Worm (Caenorhabditis elegans) whole organism, L4 larva: ENCODE results near the gene tsr-2.

Experiments used
- F10B5.3 ChIP-seq: sonication (generic microtip); optimal IDR thresholded peaks from 2 replicates; lab custom pipeline; 2016; ENCODE audit warnings: mild to moderate bottlenecking, missing genetic modification characterization, missing compliant biosample characterization
- F26F4.8 ChIP-seq: fragments of 200-800 bp; sonication (Bioruptor generic); conservative IDR thresholded peaks from 2 replicates; pipeline ENCODE4 v1.3.6; 2022; ENCODE audit warnings: missing genetic modification characterization, missing compliant biosample characterization
- F37D6.2 ChIP-seq: sonication (generic microtip); optimal IDR thresholded peaks from 2 replicates; lab custom pipeline; 2016; ENCODE audit warnings: mild to moderate bottlenecking, missing genetic modification characterization, missing compliant biosample characterization
- R02D3.7 ChIP-seq: fragments of 150-350 bp; sonication (generic microtip); optimal IDR thresholded peaks from 3 replicates; lab custom pipeline; 2014; ENCODE audit warnings: missing biosample characterization, missing genetic modification characterization
- T20F7.1 ChIP-seq: fragments of 200-800 bp; sonication (Bioruptor generic); optimal IDR thresholded peaks from 2 replicates; lab custom pipeline; 2018; ENCODE audit warnings: mild to moderate bottlenecking, missing genetic modification characterization, missing compliant biosample characterization
- Y105C5A.15 ChIP-seq: fragments of 200-800 bp; sonication (Bioruptor generic); IDR thresholded peaks from 2 replicates; pipeline ENCODE4 v1.3.6; 2022; ENCODE audit warnings: missing genetic modification characterization, missing compliant biosample characterization
- ZK546.5 ChIP-seq, 2 experiments: sonication (generic microtip); optimal IDR thresholded peaks; 2 replicates each; lab custom pipeline; 2017; ENCODE audit warnings: missing biosample characterization in 2 of 2, missing genetic modification characterization in 2 of 2
- aha-1 ChIP-seq: fragments of 150-350 bp; peaks from one replicate; lab custom pipeline; 2014; ENCODE audit warnings: missing biosample characterization, missing genetic modification characterization
- aly-2 ChIP-seq: sonication (generic microtip); optimal IDR thresholded peaks from 2 replicates; lab custom pipeline; 2018; ENCODE audit warnings: missing biosample characterization, missing genetic modification characterization
- arid-1 ChIP-seq: fragments of 200-800 bp; sonication (Bioruptor generic); conservative IDR thresholded peaks from 2 replicates; pipeline ENCODE4 v1.3.6; 2022; ENCODE audit warnings: missing genetic modification reagents, missing genetic modification characterization, missing compliant biosample characterization
- attf-4 ChIP-seq: sonication (generic microtip); optimal IDR thresholded peaks from 3 replicates; lab custom pipeline; 2017; ENCODE audit warnings: missing biosample characterization, missing genetic modification characterization
- ceh-20 ChIP-seq: fragments of 200-800 bp; sonication (Bioruptor generic); IDR thresholded peaks from 2 replicates; pipeline ENCODE4 v1.3.6; 2022; ENCODE audit warnings: missing genetic modification reagents, missing genetic modification characterization, missing compliant biosample characterization
- ceh-28 ChIP-seq: fragments of 150-350 bp; optimal IDR thresholded peaks from 2 replicates; lab custom pipeline; 2014; ENCODE audit warnings: missing biosample characterization, missing genetic modification reagents, missing genetic modification characterization
- ceh-32 ChIP-seq: sonication (generic microtip); optimal IDR thresholded peaks from 2 replicates; lab custom pipeline; 2016; ENCODE audit warnings: mild to moderate bottlenecking, missing genetic modification characterization, missing compliant biosample characterization; ENCODE audit not compliant: poor library complexity
- ceh-62 ChIP-seq: sonication (generic microtip); optimal IDR thresholded peaks from 2 replicates; lab custom pipeline; 2017; ENCODE audit warnings: missing biosample characterization, missing genetic modification characterization
- ceh-82 ChIP-seq: sonication (generic microtip); optimal IDR thresholded peaks from 2 replicates; lab custom pipeline; 2017; ENCODE audit warnings: missing biosample characterization, missing genetic modification characterization
- ces-1 ChIP-seq: fragments of 150-350 bp; sonication (generic microtip); optimal IDR thresholded peaks from 4 replicates; lab custom pipeline; 2014; ENCODE audit warnings: missing biosample characterization, missing genetic modification reagents, missing genetic modification characterization
- daf-12 ChIP-seq: fragments of 150-350 bp; optimal IDR thresholded peaks from 2 replicates; lab custom pipeline; 2014; ENCODE audit warnings: missing biosample characterization, missing genetic modification reagents, missing genetic modification characterization
- daf-16 ChIP-seq, 3 experiments: sonication (generic microtip); optimal IDR thresholded peaks; 2 replicates each; lab custom pipeline; 2016 to 2017; ENCODE audit warnings: missing genetic modification characterization in 3 of 3, missing genetic modification reagents in 3 of 3, mild to moderate bottlenecking in 2 of 3, missing compliant biosample characterization in 2 of 3, missing biosample characterization in 1 of 3, moderate library complexity in 1 of 3
- daf-8 ChIP-seq: fragments of 200-800 bp; sonication (Bioruptor generic); IDR thresholded peaks from 2 replicates; pipeline ENCODE4 v1.3.6; 2022; ENCODE audit warnings: missing genetic modification characterization, missing compliant biosample characterization
- duxl-1 ChIP-seq: sonication (generic microtip); optimal IDR thresholded peaks from 2 replicates; lab custom pipeline; 2016; ENCODE audit warnings: mild to moderate bottlenecking, missing genetic modification characterization, moderate library complexity, missing compliant biosample characterization; ENCODE audit not compliant: poor library complexity
- dve-1 ChIP-seq: sonication (generic microtip); optimal IDR thresholded peaks from 2 replicates; lab custom pipeline; 2017; ENCODE audit warnings: antibody characterized with exemption, mild to moderate bottlenecking, missing genetic modification characterization, missing compliant biosample characterization; ENCODE audit not compliant: insufficient read depth
- egl-27 ChIP-seq: sonication (generic microtip); optimal IDR thresholded peaks from 3 replicates; lab custom pipeline; 2017; ENCODE audit warnings: missing biosample characterization, missing genetic modification reagents, missing genetic modification characterization
- fkh-10 ChIP-seq: fragments of 150-350 bp; optimal IDR thresholded peaks from 2 replicates; lab custom pipeline; 2014; ENCODE audit warnings: missing biosample characterization, missing genetic modification reagents, missing genetic modification characterization
- gei-8 ChIP-seq: fragments of 200-800 bp; sonication (Bioruptor generic); optimal IDR thresholded peaks from 2 replicates; lab custom pipeline; 2018; ENCODE audit warnings: mild to moderate bottlenecking, missing genetic modification characterization, missing compliant biosample characterization
- hlh-11 ChIP-seq: fragments of 200-800 bp; sonication (Bioruptor generic); optimal IDR thresholded peaks from 2 replicates; lab custom pipeline; 2018; ENCODE audit warnings: mild to moderate bottlenecking, missing genetic modification characterization, missing compliant biosample characterization
- hlh-30 ChIP-seq: sonication (generic microtip); optimal IDR thresholded peaks from 2 replicates; lab custom pipeline; 2017; ENCODE audit warnings: antibody characterized with exemption, mild to moderate bottlenecking, missing genetic modification characterization, missing compliant biosample characterization; ENCODE audit not compliant: insufficient read depth
- jun-1 ChIP-seq: fragments of 150-350 bp; optimal IDR thresholded peaks from 2 replicates; lab custom pipeline; 2014; ENCODE audit warnings: missing biosample characterization, missing genetic modification reagents, missing genetic modification characterization
- lin-1 ChIP-seq: fragments of 200-800 bp; sonication (Bioruptor generic); IDR thresholded peaks from 2 replicates; pipeline ENCODE4 v1.3.6; 2022; ENCODE audit warnings: missing genetic modification reagents, missing genetic modification characterization, missing compliant biosample characterization
- lin-13 ChIP-seq: fragments of 150-350 bp; optimal IDR thresholded peaks from 2 replicates; lab custom pipeline; 2014; ENCODE audit warnings: missing biosample characterization, missing genetic modification reagents, missing genetic modification characterization
- lin-38 ChIP-seq: fragments of 200-800 bp; sonication (Bioruptor generic); IDR thresholded peaks from 2 replicates; pipeline ENCODE4 v1.3.6; 2022; ENCODE audit warnings: missing genetic modification reagents, missing genetic modification characterization, missing compliant biosample characterization
- lin-39 ChIP-seq: fragments of 150-350 bp; optimal IDR thresholded peaks from 2 replicates; lab custom pipeline; 2014; ENCODE audit warnings: missing biosample characterization, missing genetic modification reagents, missing genetic modification characterization
- lir-3 ChIP-seq: sonication (generic microtip); optimal IDR thresholded peaks from 2 replicates; lab custom pipeline; 2016; ENCODE audit warnings: mild to moderate bottlenecking, missing genetic modification characterization, missing compliant biosample characterization
- lsy-2 ChIP-seq, 2 experiments: fragments of 150-350 bp in 1 of 2; sonication (generic microtip) in 1 of 2; optimal IDR thresholded peaks; 2 replicates each; lab custom pipeline; 2014 to 2017; ENCODE audit warnings: missing biosample characterization in 2 of 2, missing genetic modification characterization in 2 of 2
- mdl-1 ChIP-seq, 2 experiments: fragments of 150-350 bp in 1 of 2; sonication (generic microtip) in 1 of 2; optimal IDR thresholded peaks; 2 replicates each; lab custom pipeline; 2014 to 2017; ENCODE audit warnings: missing biosample characterization in 2 of 2, missing genetic modification characterization in 2 of 2
- mep-1 ChIP-seq: fragments of 150-350 bp; sonication (generic microtip); optimal IDR thresholded peaks from 3 replicates; lab custom pipeline; 2014; ENCODE audit warnings: missing biosample characterization, missing genetic modification characterization
- nhr-102 ChIP-seq: sonication (generic microtip); optimal IDR thresholded peaks from 2 replicates; lab custom pipeline; 2016; ENCODE audit warnings: mild to moderate bottlenecking, missing genetic modification characterization, moderate library complexity, missing compliant biosample characterization
- nhr-25 ChIP-seq: sonication (generic microtip); optimal IDR thresholded peaks from 2 replicates; lab custom pipeline; 2017; ENCODE audit warnings: missing genetic modification characterization, mild to moderate bottlenecking, missing compliant biosample characterization, antibody characterized with exemption, moderate library complexity, borderline replicate concordance; ENCODE audit not compliant: insufficient read depth
- nhr-28 ChIP-seq: fragments of 150-350 bp; optimal IDR thresholded peaks from 2 replicates; lab custom pipeline; 2014; ENCODE audit warnings: missing biosample characterization, missing genetic modification characterization
- nhr-6 ChIP-seq: fragments of 150-350 bp; optimal IDR thresholded peaks from 2 replicates; lab custom pipeline; 2014; ENCODE audit warnings: missing biosample characterization, missing genetic modification characterization
- pha-4 ChIP-seq, 2 experiments: fragments of 150-350 bp in 1 of 2; fragments of 200-800 bp in 1 of 2; sonication (Bioruptor generic) in 1 of 2; IDR thresholded peaks in 1 of 2; optimal IDR thresholded peaks in 1 of 2; 2 replicates each; pipeline versions ENCODE4 v1.3.6 to Lab custom; 2014 to 2022; ENCODE audit warnings: missing genetic modification characterization in 2 of 2, missing genetic modification reagents in 2 of 2, missing biosample characterization in 1 of 2, missing compliant biosample characterization in 1 of 2
- pqm-1 ChIP-seq: sonication (generic microtip); optimal IDR thresholded peaks from 2 replicates; lab custom pipeline; 2017; ENCODE audit warnings: missing biosample characterization, missing genetic modification characterization
- rbr-2 ChIP-seq: sonication (generic microtip); optimal IDR thresholded peaks from 2 replicates; lab custom pipeline; 2016; ENCODE audit warnings: missing genotype, missing genetic modification characterization, missing compliant biosample characterization
- sdz-12 ChIP-seq: fragments of 200-800 bp; sonication (Bioruptor generic); optimal IDR thresholded peaks from 2 replicates; lab custom pipeline; 2018; ENCODE audit warnings: mild to moderate bottlenecking, missing genetic modification characterization, missing compliant biosample characterization
- tra-1 ChIP-seq: fragments of 200-800 bp; sonication (Bioruptor generic); IDR thresholded peaks from 2 replicates; pipeline ENCODE4 v1.3.6; 2022; ENCODE audit warnings: missing genetic modification reagents, missing genetic modification characterization, missing compliant biosample characterization
- unc-39 ChIP-seq: sonication (generic microtip); optimal IDR thresholded peaks from 2 replicates; lab custom pipeline; 2017; ENCODE audit warnings: missing biosample characterization, missing genetic modification characterization
- zip-11 ChIP-seq: fragments of 200-800 bp; sonication (Bioruptor generic); IDR thresholded peaks from 2 replicates; pipeline ENCODE4 v1.3.6; 2022; ENCODE audit warnings: missing genetic modification characterization, missing compliant biosample characterization
- ztf-7 ChIP-seq: fragments of 150-350 bp; optimal IDR thresholded peaks from 2 replicates; lab custom pipeline; 2014; ENCODE audit warnings: missing biosample characterization, missing genetic modification characterization

Gene tsr-2

ce11 chrIV:16659475-16659874 is 3.1 kb downstream of the tsr-2 start:
- TF ChIP-seq F10B5.3 (no peak), Y105C5A.15 (no peak), nhr-102 (tag; lab: Kevin White, UChicago) (no peak), F37D6.2 (no peak), hlh-11 (tag; lab: Kevin White, UChicago) (peak; percentile 7), hlh-30 (tag; lab: Kevin White, UChicago) (peak; percentile 59), daf-16 (GFP tag; optimal IDR thresholded peaks at IDR 0.05; lab: Kevin White, UChicago) (no peak), daf-16 (tag; optimal IDR thresholded peaks at IDR 0.05; lab: Kevin White, UChicago) (peak; percentile 47), R02D3.7 (tag; lab: Kevin White, UChicago) (no peak), unc-39 (no peak), egl-27 (no peak), ceh-82 (tag; lab: Kevin White, UChicago) (no peak), lin-1 (no peak), lin-38 (GFP tag; lab: Robert Waterston, UW) (no peak), mdl-1 (tag; optimal IDR thresholded peaks at IDR 0.05; lab: Kevin White, UChicago) (no peak), dve-1 (tag; lab: Kevin White, UChicago) (peak; percentile 38), F26F4.8 (GFP tag; lab: Robert Waterston, UW) (no peak), nhr-28 (no peak), T20F7.1 (GFP tag; lab: Kevin White, UChicago) (no peak), daf-12 (tag; lab: Kevin White, UChicago) (no peak), rbr-2 (tag; lab: Kevin White, UChicago) (no peak), nhr-6 (tag; lab: Kevin White, UChicago) (no peak), attf-4 (no peak), nhr-25 (tag; lab: Kevin White, UChicago) (no peak), lir-3 (tag; lab: Kevin White, UChicago) (no peak), ceh-20 (GFP tag; lab: Robert Waterston, UW) (no peak), jun-1 (tag; lab: Kevin White, UChicago) (no peak), aha-1 (tag; lab: Kevin White, UChicago) (no peak), gei-8 (GFP tag; lab: Kevin White, UChicago) (no peak), daf-8 (GFP tag; lab: Robert Waterston, UW) (no peak), zip-11 (GFP tag; lab: Robert Waterston, UW) (no peak), pha-4 (GFP tag; IDR thresholded peaks at IDR 0.05; lab: Robert Waterston, UW) (no peak), pha-4 (tag; optimal IDR thresholded peaks at IDR 0.05; lab: Kevin White, UChicago) (no peak), ceh-62 (tag; lab: Kevin White, UChicago) (no peak)

- peak; percentile 27 to 74 for TF ChIP-seq lsy-2 (tag; optimal IDR thresholded peaks at IDR 0.05; lab: Kevin White, UChicago)
- peak; percentile 45 for TF ChIP-seq lin-13
- TF ChIP-seq rbr-2 (tag; lab: Kevin White, UChicago), result peak; percentile 29
- TF ChIP-seq nhr-28, result peak; percentile 31
- no peak for TF ChIP-seq pqm-1 (tag; lab: Kevin White, UChicago)
- no peak for TF ChIP-seq aly-2
- TF ChIP-seq ZK546.5 (tag; optimal IDR thresholded peaks at IDR 0.05; lab: Kevin White, UChicago), result no peak
- peak; percentile 28; the same call in 1 of the 2 replicates for TF ChIP-seq lin-38 (GFP tag; lab: Robert Waterston, UW)
- TF ChIP-seq hlh-30 (tag; lab: Kevin White, UChicago), result peak; percentile 56
- TF ChIP-seq ztf-7 (tag; lab: Kevin White, UChicago), result no peak
- no peak for TF ChIP-seq duxl-1 (tag; lab: Kevin White, UChicago)
- no peak for TF ChIP-seq zip-11 (GFP tag; lab: Robert Waterston, UW)
- no peak for TF ChIP-seq ceh-28 (tag; lab: Kevin White, UChicago)
- TF ChIP-seq dve-1 (tag; lab: Kevin White, UChicago), result peak; percentile 42
- no peak for TF ChIP-seq ceh-32
- TF ChIP-seq sdz-12 (GFP tag; lab: Kevin White, UChicago), result no peak
- 0 out of 2 replicates have a peak, but pooled peaks have one; percentile 20 for TF ChIP-seq tra-1
- TF ChIP-seq pha-4 (GFP tag; IDR thresholded peaks at IDR 0.05; lab: Robert Waterston, UW), result peak; percentile 47; the same call in 1 of the 2 replicates
- TF ChIP-seq pha-4 (tag; optimal IDR thresholded peaks at IDR 0.05; lab: Kevin White, UChicago), result no peak
- no peak for TF ChIP-seq ces-1 (GFP tag; lab: Kevin White, UChicago)
- TF ChIP-seq arid-1, result no peak
- no peak for TF ChIP-seq lin-39
- no peak for TF ChIP-seq nhr-25 (tag; lab: Kevin White, UChicago)
- no peak for TF ChIP-seq attf-4
- peak; percentile 67 for TF ChIP-seq mep-1 (tag; lab: Kevin White, UChicago)
- no peak for TF ChIP-seq F10B5.3
- TF ChIP-seq fkh-10 (GFP tag; lab: Kevin White, UChicago), result peak; percentile 36
These were observed 7.2 kb downstream of the tsr-2 start for ce11 chrIV:16663591-16663990.
